Worm (Caenorhabditis elegans) whole organism, L1 larva: ENCODE measurements around the gene Y47D7A.13.

Source experiments
- ama-1 ChIP-seq: fragments of 150-350 bp; optimal IDR thresholded peaks from 2 replicates; lab custom pipeline; 2014
- blmp-1 ChIP-seq: fragments of 150-350 bp; optimal IDR thresholded peaks from 2 replicates; lab custom pipeline; 2014; ENCODE audit warnings: missing biosample characterization, missing genetic modification characterization
- dsc-1 ChIP-seq: sonication (generic microtip); optimal IDR thresholded peaks from 2 replicates; lab custom pipeline; 2016; ENCODE audit warnings: mild to moderate bottlenecking, missing genetic modification characterization, missing compliant biosample characterization
- efl-1 ChIP-seq, 4 experiments: fragments of 150-350 bp; optimal IDR thresholded peaks in 3 of 4; peaks in 1 of 4; 1 replicate in 1 of 4; 2 replicates in 3 of 4; lab custom pipeline; 2014; ENCODE audit warnings: missing biosample characterization in 2 of 4, missing genetic modification characterization in 2 of 4, missing genetic modification reagents in 2 of 4
- efl-3 ChIP-seq: fragments of 200-800 bp; sonication (Bioruptor generic); optimal IDR thresholded peaks from 2 replicates; lab custom pipeline; 2018; ENCODE audit warnings: mild to moderate bottlenecking, missing genetic modification characterization, missing compliant biosample characterization
- elt-3 ChIP-seq, 6 experiments: fragments of 150-350 bp in 1 of 6; sonication (generic microtip); optimal IDR thresholded peaks; 2 replicates each; lab custom pipeline; 2017 to 2018; ENCODE audit warnings: missing biosample characterization in 6 of 6, missing genetic modification characterization in 6 of 6, inconsistent platforms in 1 of 6
- fos-1 ChIP-seq: fragments of 150-350 bp; optimal IDR thresholded peaks from 2 replicates; lab custom pipeline; 2014; ENCODE audit warnings: missing biosample characterization, missing genetic modification characterization
- lin-13 ChIP-seq: fragments of 150-350 bp; optimal IDR thresholded peaks from 2 replicates; lab custom pipeline; 2014; ENCODE audit warnings: missing biosample characterization, missing genetic modification reagents, missing genetic modification characterization
- lin-14 ChIP-seq: fragments of 200-800 bp; sonication (Bioruptor generic); optimal IDR thresholded peaks from 2 replicates; lab custom pipeline; 2018; ENCODE audit warnings: mild to moderate bottlenecking, missing genetic modification characterization, moderate library complexity, missing compliant biosample characterization
- nhr-77 ChIP-seq: fragments of 150-350 bp; optimal IDR thresholded peaks from 2 replicates; lab custom pipeline; 2014; ENCODE audit warnings: missing biosample characterization, missing genetic modification characterization
- skn-1 ChIP-seq: fragments of 150-350 bp; optimal IDR thresholded peaks from 2 replicates; lab custom pipeline; 2014; ENCODE audit warnings: missing biosample characterization, missing genetic modification characterization
- unc-62 ChIP-seq: fragments of 150-350 bp; optimal IDR thresholded peaks from 2 replicates; lab custom pipeline; 2014; ENCODE audit warnings: missing biosample characterization, missing genetic modification reagents, missing genetic modification characterization

DNA sequence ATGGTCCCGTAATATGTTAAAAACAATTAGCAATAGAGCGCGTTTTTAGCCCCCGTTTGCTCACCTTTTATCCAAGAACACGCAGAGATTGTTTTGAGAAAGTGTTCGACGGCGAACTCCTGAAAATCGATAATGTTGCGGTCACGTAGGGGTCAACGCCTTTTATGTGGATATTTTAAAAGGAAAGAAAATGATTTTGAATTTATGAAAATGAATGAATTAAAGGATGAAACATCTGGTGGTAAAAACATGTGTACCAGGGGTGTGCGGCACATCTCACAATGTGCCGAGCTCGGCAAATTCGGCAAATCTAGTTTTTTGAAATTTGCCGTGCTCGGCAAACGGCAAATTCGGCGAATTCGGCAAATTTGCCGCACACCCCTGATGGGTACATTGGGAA lies 35.6 kb downstream of the Y47D7A.13 start, which contains the start of gene F13A2.4:
- TF ChIP-seq skn-1 (tag; lab: Kevin White, UChicago) (no peak), lin-13 (no peak), efl-1 (optimal IDR thresholded peaks at IDR 0.05; lab: Kevin White, UChicago) (no peak), efl-1 (GFP tag; optimal IDR thresholded peaks at IDR 0.05 in 1 of 2; lab: Kevin White, UChicago) (no peak), lin-14 (no peak), unc-62 (GFP tag; lab: Kevin White, UChicago) (no peak), fos-1 (tag; lab: Kevin White, UChicago) (no peak), dsc-1 (tag; lab: Kevin White, UChicago) (no peak), elt-3 (tag; optimal IDR thresholded peaks at IDR 0.05; lab: Kevin White, UChicago) (no peak), blmp-1 (tag; lab: Kevin White, UChicago) (no peak), efl-3 (GFP tag; lab: Kevin White, UChicago) (no peak), nhr-77 (tag; lab: Kevin White, UChicago) (no peak), ama-1 (lab: Kevin White, UChicago) (no peak)
